Worm (Caenorhabditis elegans) whole organism, early embryonic: ENCODE measurements around the gene C01G10.1.

ENCODE experiments used
- B0310.2 ChIP-seq: sonication (generic microtip); optimal IDR thresholded peaks from 2 replicates; lab custom pipeline; 2016; ENCODE audit warnings: mild to moderate bottlenecking, missing genetic modification characterization, missing compliant biosample characterization
- ama-1 ChIP-seq: fragments of 150-350 bp; optimal IDR thresholded peaks from 2 replicates; lab custom pipeline; 2014
- flt-1 ChIP-seq: fragments of 200-800 bp; sonication (Bioruptor generic); IDR thresholded peaks from 2 replicates; pipeline ENCODE4 v1.3.6; 2022; ENCODE audit warnings: missing genetic modification characterization, missing compliant biosample characterization
- hmg-4 ChIP-seq: fragments of 200-800 bp; sonication (Bioruptor generic); optimal IDR thresholded peaks from 2 replicates; lab custom pipeline; 2018; ENCODE audit warnings: mild to moderate bottlenecking, missing genetic modification characterization, missing compliant biosample characterization
- pes-1 ChIP-seq: fragments of 200-800 bp; sonication (Bioruptor generic); IDR thresholded peaks from 2 replicates; pipeline ENCODE4 v1.3.6; 2022; ENCODE audit warnings: missing genetic modification reagents, missing genetic modification characterization, missing compliant biosample characterization
- tra-4 ChIP-seq: sonication (generic microtip); optimal IDR thresholded peaks from 2 replicates; lab custom pipeline; 2017; ENCODE audit warnings: missing genetic modification characterization, missing compliant biosample characterization

ce11 chrV:15085335-15085800, 14.2 kb upstream of the C01G10.1 start, which contains the start of the genes ahsa-1 and C01G10.7:
- no peak for TF ChIP-seq tra-4 (tag; lab: Kevin White, UChicago)
- TF ChIP-seq ama-1 (lab: Kevin White, UChicago) = no peak
- TF ChIP-seq flt-1 (GFP tag; lab: Robert Waterston, UW) = 0 out of 2 replicates have a peak, but pooled peaks have one; percentile 24
- peak; percentile 78 for TF ChIP-seq pes-1 (GFP tag; lab: Robert Waterston, UW)
- no peak for TF ChIP-seq B0310.2 (tag; lab: Kevin White, UChicago)
- no peak for TF ChIP-seq hmg-4 (GFP tag; lab: Kevin White, UChicago)
